Fruit fly (Drosophila melanogaster): ENCODE data around the gene trol.

The trol gene

DNA sequence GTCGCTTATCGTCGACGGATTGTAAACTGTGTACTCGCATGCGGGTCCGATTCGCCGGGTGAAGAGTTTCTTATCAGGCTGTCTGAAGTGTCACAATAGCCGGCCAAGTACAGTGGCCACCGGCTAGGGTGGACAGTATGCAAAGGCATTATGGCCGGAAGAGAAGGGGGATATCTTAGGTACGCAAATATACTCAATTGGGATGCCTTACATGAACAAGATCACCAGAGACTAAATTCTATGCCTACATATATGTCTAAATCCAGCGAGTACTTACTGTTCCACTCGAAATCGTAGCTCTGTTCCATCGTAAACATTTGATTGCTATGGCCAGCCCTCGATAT, 48.5 kb upstream of the trol start (continued):
- TF ChIP-seq CG9876 (GFP tag; optimal IDR thresholded peaks at IDR 0.05) (peak; percentile 91), Vsx1 (GFP tag; optimal IDR thresholded peaks at IDR 0.05) (peak; percentile 65), so (GFP tag; IDR thresholded peaks at IDR 0.05) (peak; percentile 94), CG17328 (GFP tag; IDR thresholded peaks at IDR 0.05) (peak; percentile 90), ap (GFP tag; IDR thresholded peaks at IDR 0.05) (peak; percentile 91), Ets65A (GFP tag) (peak; percentile 98), Jarid2 (GFP tag; optimal IDR thresholded peaks at IDR 0.05) (no peak), Camta (GFP tag; optimal IDR thresholded peaks at IDR 0.05) (peak; percentile 86), sqz (GFP tag; optimal IDR thresholded peaks at IDR 0.05) (peak; percentile 67), tx (GFP tag; optimal IDR thresholded peaks at IDR 0.05) (peak; percentile 86), HLHmδ (GFP tag; optimal IDR thresholded peaks at IDR 0.05) (no peak), fru (optimal IDR thresholded peaks at IDR 0.05) (no peak), CG12104 (GFP tag; optimal IDR thresholded peaks at IDR 0.05) (peak; percentile 75), tio (GFP tag; optimal IDR thresholded peaks at IDR 0.05) (peak; percentile 82), NC2α (GFP tag; optimal IDR thresholded peaks at IDR 0.05) (peak; percentile 49), CG6854 (GFP tag; optimal IDR thresholded peaks at IDR 0.05) (peak; percentile 90), Hey (tag; optimal IDR thresholded peaks at IDR 0.05) (peak; percentile 68), CG31441 (GFP tag; IDR thresholded peaks at IDR 0.05) (peak; percentile 84; the same call in 1 of the 2 replicates), lola (GFP tag; optimal IDR thresholded peaks at IDR 0.05) (peak in 1 of 3 experiments; percentile 54), ro (GFP tag; IDR thresholded peaks at IDR 0.05) (peak; percentile 71), sens (GFP tag) (peak; percentile 97), rib (GFP tag; IDR thresholded peaks at IDR 0.05) (peak; percentile 97), cad (GFP tag; optimal IDR thresholded peaks at IDR 0.05) (no peak), gsb-n (tag; optimal IDR thresholded peaks at IDR 0.05) (peak; percentile 29), dan (GFP tag; IDR thresholded peaks at IDR 0.05) (peak; percentile 63), kay (GFP tag; optimal IDR thresholded peaks at IDR 0.05) (peak; percentile 85), pho (GFP tag; optimal IDR thresholded peaks at IDR 0.05) (peak; percentile 90), MBD-R2 (GFP tag; IDR thresholded peaks at IDR 0.05) (peak; percentile 88), pita (GFP tag; optimal IDR thresholded peaks at IDR 0.05) (no peak), oc (tag; optimal IDR thresholded peaks at IDR 0.05) (no peak), ash1 (GFP tag; optimal IDR thresholded peaks at IDR 0.05) (peak; percentile 77), CG31224 (GFP tag; IDR thresholded peaks at IDR 0.05) (peak; percentile 91), sens-2 (GFP tag; IDR thresholded peaks at IDR 0.05) (peak; percentile 87), E2f1 (GFP tag; IDR thresholded peaks at IDR 0.05) (peak; percentile 94), CG12236 (GFP tag; optimal IDR thresholded peaks at IDR 0.05) (peak; percentile 79), CG3995 (GFP tag; optimal IDR thresholded peaks at IDR 0.05) (peak; percentile 75), CG13775 (GFP tag; optimal IDR thresholded peaks at IDR 0.05) (peak; percentile 81), abd-A (tag; optimal IDR thresholded peaks at IDR 0.05) (no peak), aop (GFP tag; IDR thresholded peaks at IDR 0.05) (peak; percentile 60; the same call in 1 of the 2 replicates), zen2 (GFP tag; IDR thresholded peaks at IDR 0.05; ENCODE audit: partially characterized antibody) (no peak), Fer2 (tag; optimal IDR thresholded peaks at IDR 0.05) (peak; percentile 52), org-1 (GFP tag; optimal IDR thresholded peaks at IDR 0.05) (peak; percentile 89), CG11695 (GFP tag; IDR thresholded peaks at IDR 0.05) (peak; percentile 94), CG3163 (GFP tag; optimal IDR thresholded peaks at IDR 0.05) (peak; percentile 78), chn (GFP tag; optimal IDR thresholded peaks at IDR 0.05) (peak; percentile 79), CG15514 (GFP tag; optimal IDR thresholded peaks at IDR 0.05) (peak; percentile 90), CG4820 (GFP tag; optimal IDR thresholded peaks at IDR 0.05) (peak; percentile 88), CG18599 (GFP tag; optimal IDR thresholded peaks at IDR 0.05) (peak; percentile 97), CG14860 (GFP tag; IDR thresholded peaks at IDR 0.05; ENCODE audit: partially characterized antibody) (no peak), eve (GFP tag; optimal IDR thresholded peaks at IDR 0.05) (no peak), unc-4 (GFP tag; IDR thresholded peaks at IDR 0.05; ENCODE audit: partially characterized antibody) (no peak), CG8388 (GFP tag; optimal IDR thresholded peaks at IDR 0.05) (no peak)
